Fruit fly (Drosophila melanogaster): ENCODE measurements around the gene Gr63a.

The Gr63a gene

dm6 chr3L:3850477-3850876 is 45.9 kb downstream of the Gr63a start:
- TF ChIP-seq pan (optimal IDR thresholded peaks at IDR 0.05) = no peak
- no peak for TF ChIP-seq Dll (optimal IDR thresholded peaks at IDR 0.05)
- no peak for TF ChIP-seq usp (GFP tag; optimal IDR thresholded peaks at IDR 0.05)
- TF ChIP-seq CG8478 (optimal IDR thresholded peaks at IDR 0.05) = no peak
- TF ChIP-seq EcR (GFP tag; optimal IDR thresholded peaks at IDR 0.05) = no peak
- no peak for TF ChIP-seq psq (optimal IDR thresholded peaks at IDR 0.05)

dm6 chr3L:3849763-3850162 is 46.6 kb downstream of the Gr63a start:
- TF ChIP-seq EcR (GFP tag; optimal IDR thresholded peaks at IDR 0.05) = no peak
- TF ChIP-seq pan (optimal IDR thresholded peaks at IDR 0.05) = no peak
- TF ChIP-seq CG8478 (optimal IDR thresholded peaks at IDR 0.05) = no peak
- no peak for TF ChIP-seq usp (GFP tag; optimal IDR thresholded peaks at IDR 0.05)
- TF ChIP-seq Dll (optimal IDR thresholded peaks at IDR 0.05) = no peak
- TF ChIP-seq psq (optimal IDR thresholded peaks at IDR 0.05) = no peak

- TF ChIP-seq usp (GFP tag; optimal IDR thresholded peaks at IDR 0.05) = no peak
- no peak for TF ChIP-seq psq (optimal IDR thresholded peaks at IDR 0.05)
Observed at dm6 chr3L:3848687-3849270, 47.6 kb downstream of the Gr63a start.

dm6 chr3L:3847810-3848326 is 48.5 kb downstream of the Gr63a start:
- TF ChIP-seq pan (optimal IDR thresholded peaks at IDR 0.05) (no peak), EcR (GFP tag; optimal IDR thresholded peaks at IDR 0.05) (no peak), psq (optimal IDR thresholded peaks at IDR 0.05) (no peak), CG8478 (optimal IDR thresholded peaks at IDR 0.05) (no peak), Dll (optimal IDR thresholded peaks at IDR 0.05) (no peak), usp (GFP tag; optimal IDR thresholded peaks at IDR 0.05) (no peak)

dm6 chr3L:3845815-3846375 is 50.5 kb downstream of the Gr63a start, which contains the start of gene Awh:
Gene Awh, plus strand, starts transcription at chr3L:3846206.
- TF ChIP-seq Dll (optimal IDR thresholded peaks at IDR 0.05) (peak; percentile 89), CG8478 (optimal IDR thresholded peaks at IDR 0.05) (no peak), psq (optimal IDR thresholded peaks at IDR 0.05) (no peak)
